Worm (Caenorhabditis elegans) whole organism, L2 larva: ENCODE measurements around the gene C17A2.4.
A peak's percentile ranks its signal among the peaks of the same experiment; 100 is the strongest.

Experiments
- C34F6.9 ChIP-seq: fragments of 150-350 bp; optimal IDR thresholded peaks from 2 replicates; lab custom pipeline; 2014; ENCODE audit warnings: missing biosample characterization, missing genetic modification characterization
- F13H6.1 ChIP-seq: sonication (generic microtip); optimal IDR thresholded peaks from 2 replicates; lab custom pipeline; 2016; ENCODE audit warnings: missing genetic modification characterization, missing compliant biosample characterization
- ZK546.5 ChIP-seq: sonication (generic microtip); optimal IDR thresholded peaks from 2 replicates; lab custom pipeline; 2017; ENCODE audit warnings: missing biosample characterization, missing genetic modification characterization
- aly-2 ChIP-seq: fragments of 150-350 bp; optimal IDR thresholded peaks from 2 replicates; lab custom pipeline; 2014; ENCODE audit warnings: missing biosample characterization, missing genetic modification characterization
- ama-1 ChIP-seq: fragments of 150-350 bp; optimal IDR thresholded peaks from 2 replicates; lab custom pipeline; 2018; ENCODE audit warnings: inconsistent platforms
- blmp-1 ChIP-seq: sonication (generic microtip); optimal IDR thresholded peaks from 2 replicates; lab custom pipeline; 2017; ENCODE audit warnings: missing genetic modification characterization, mild to moderate bottlenecking, missing compliant biosample characterization, antibody characterized with exemption, moderate library complexity; ENCODE audit not compliant: insufficient read depth
- ceh-16 ChIP-seq: fragments of 150-350 bp; optimal IDR thresholded peaks from 2 replicates; lab custom pipeline; 2014; ENCODE audit warnings: missing biosample characterization, missing genetic modification characterization
- ceh-82 ChIP-seq: fragments of 150-350 bp; optimal IDR thresholded peaks from 2 replicates; lab custom pipeline; 2014; ENCODE audit warnings: missing biosample characterization, missing genetic modification characterization
- egl-27 ChIP-seq: sonication (generic microtip); optimal IDR thresholded peaks from 3 replicates; lab custom pipeline; 2017; ENCODE audit warnings: missing biosample characterization, missing genetic modification reagents, missing genetic modification characterization
- elt-1 ChIP-seq: fragments of 150-350 bp; optimal IDR thresholded peaks from 2 replicates; lab custom pipeline; 2014; ENCODE audit warnings: missing biosample characterization, missing genetic modification characterization
- elt-3 ChIP-seq: sonication (generic microtip); optimal IDR thresholded peaks from 2 replicates; lab custom pipeline; 2017; ENCODE audit warnings: missing biosample characterization, missing genetic modification characterization
- gmeb-1 ChIP-seq: fragments of 150-350 bp; optimal IDR thresholded peaks from 2 replicates; lab custom pipeline; 2014; ENCODE audit warnings: missing biosample characterization, missing genetic modification characterization
- lsy-2 ChIP-seq, 2 experiments: fragments of 150-350 bp in 1 of 2; sonication (generic microtip) in 1 of 2; optimal IDR thresholded peaks; 2 replicates each; lab custom pipeline; 2014 to 2017; ENCODE audit warnings: missing biosample characterization in 2 of 2, missing genetic modification characterization in 2 of 2
- mab-5 ChIP-seq: fragments of 150-350 bp; optimal IDR thresholded peaks from 2 replicates; lab custom pipeline; 2014; ENCODE audit warnings: missing biosample characterization, missing genetic modification characterization
- mbf-1 ChIP-seq: sonication (generic microtip); optimal IDR thresholded peaks from 2 replicates; lab custom pipeline; 2017; ENCODE audit warnings: missing biosample characterization, missing genetic modification characterization
- nhr-10 ChIP-seq: sonication (generic microtip); optimal IDR thresholded peaks from 2 replicates; lab custom pipeline; 2017; ENCODE audit warnings: missing biosample characterization, missing genetic modification characterization
- nhr-12 ChIP-seq: fragments of 150-350 bp; optimal IDR thresholded peaks from 2 replicates; lab custom pipeline; 2014; ENCODE audit warnings: missing biosample characterization, missing genetic modification characterization
- nhr-21 ChIP-seq: fragments of 150-350 bp; optimal IDR thresholded peaks from 2 replicates; lab custom pipeline; 2014; ENCODE audit warnings: missing biosample characterization, missing genetic modification characterization
- nhr-23 ChIP-seq: fragments of 150-350 bp; optimal IDR thresholded peaks from 2 replicates; lab custom pipeline; 2014; ENCODE audit warnings: missing biosample characterization, missing genetic modification reagents, missing genetic modification characterization
- nhr-237 ChIP-seq: fragments of 150-350 bp; optimal IDR thresholded peaks from 2 replicates; lab custom pipeline; 2014; ENCODE audit warnings: missing biosample characterization, missing genetic modification characterization
- nhr-25 ChIP-seq: fragments of 150-350 bp; sonication (generic microtip); optimal IDR thresholded peaks from 3 replicates; lab custom pipeline; 2014; ENCODE audit warnings: missing biosample characterization, missing genetic modification characterization
- nhr-6 ChIP-seq: fragments of 150-350 bp; optimal IDR thresholded peaks from 2 replicates; lab custom pipeline; 2014; ENCODE audit warnings: missing biosample characterization, missing genetic modification characterization
- nhr-77 ChIP-seq: fragments of 150-350 bp; optimal IDR thresholded peaks from 2 replicates; lab custom pipeline; 2014; ENCODE audit warnings: missing biosample characterization, missing genetic modification characterization
- peb-1 ChIP-seq: fragments of 150-350 bp; optimal IDR thresholded peaks from 2 replicates; lab custom pipeline; 2014; ENCODE audit warnings: missing biosample characterization, missing genetic modification characterization
- sem-4 ChIP-seq: fragments of 150-350 bp; optimal IDR thresholded peaks from 2 replicates; lab custom pipeline; 2014; ENCODE audit warnings: missing biosample characterization, missing genetic modification reagents, missing genetic modification characterization
- skn-1 ChIP-seq: sonication (generic microtip); optimal IDR thresholded peaks from 2 replicates; lab custom pipeline; 2017; ENCODE audit warnings: missing biosample characterization, missing genetic modification characterization
- sma-3 ChIP-seq: sonication (generic microtip); optimal IDR thresholded peaks from 2 replicates; lab custom pipeline; 2016; ENCODE audit warnings: missing genetic modification reagents, missing genetic modification characterization, missing compliant biosample characterization
- unc-62 ChIP-seq: fragments of 150-350 bp; optimal IDR thresholded peaks from 2 replicates; lab custom pipeline; 2014; ENCODE audit warnings: missing biosample characterization, missing genetic modification reagents, missing genetic modification characterization
- ztf-4 ChIP-seq: fragments of 150-350 bp; optimal IDR thresholded peaks from 2 replicates; lab custom pipeline; 2014; ENCODE audit warnings: missing biosample characterization, missing genetic modification characterization

Gene C17A2.4

ce11 chrII:3843305-3843704 lies 3.6 kb downstream of the C17A2.4 start, which contains the start of the genes C17A2.7 and C17A2.3:
TSS of gene C17A2.7 (minus strand) at chrII:3843405.
TSS of gene C17A2.3 (plus strand) at chrII:3843609.
- TF ChIP-seq C34F6.9 (tag; lab: Kevin White, UChicago) (no peak), peb-1 (tag; lab: Kevin White, UChicago) (no peak), ZK546.5 (tag; lab: Kevin White, UChicago) (no peak), egl-27 (no peak), F13H6.1 (no peak), elt-1 (tag; lab: Kevin White, UChicago) (no peak), unc-62 (GFP tag; lab: Kevin White, UChicago) (no peak), nhr-23 (tag; lab: Kevin White, UChicago) (no peak), sma-3 (GFP tag; lab: Kevin White, UChicago) (no peak)

ce11 chrII:3846028-3846427 lies 6.4 kb downstream of the C17A2.4 start, which contains the start of gene C17A2.2:
TSS of gene C17A2.2 (plus strand) at chrII:3846328.
- no peak for TF ChIP-seq nhr-21 (tag; lab: Kevin White, UChicago)

DNA sequence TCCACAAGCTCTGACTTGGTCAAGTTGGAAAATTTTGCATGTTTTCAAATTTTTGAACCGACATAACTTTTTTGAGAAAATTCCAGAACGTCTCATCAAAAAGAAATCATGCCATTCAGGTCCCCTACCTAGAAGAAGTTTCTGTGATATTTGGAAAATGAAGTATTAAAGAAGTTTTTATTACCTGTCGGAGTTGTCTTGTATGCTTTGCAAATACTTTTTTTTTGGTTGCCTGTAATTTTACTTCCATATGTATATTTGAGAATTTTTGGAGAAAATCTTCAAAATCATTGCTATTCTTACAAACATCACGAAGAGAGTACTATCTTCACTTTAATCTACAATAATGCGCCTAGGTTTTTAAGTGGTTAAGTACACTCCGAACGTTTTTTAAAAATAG lies 11.0 kb downstream of the C17A2.4 start, which contains the start of gene nhr-72:
Gene nhr-72, minus strand, starts transcription at position 101 of the 400 bp plus-strand sequence.
- TF ChIP-seq peb-1 (tag; lab: Kevin White, UChicago) (no peak), nhr-12 (tag; lab: Kevin White, UChicago) (no peak), lsy-2 (tag; optimal IDR thresholded peaks at IDR 0.05; lab: Kevin White, UChicago) (no peak), unc-62 (GFP tag; lab: Kevin White, UChicago) (no peak), skn-1 (tag; lab: Kevin White, UChicago) (no peak), mbf-1 (tag; lab: Kevin White, UChicago) (no peak), nhr-77 (tag; lab: Kevin White, UChicago) (no peak)
- TF ChIP-seq, all 48 proteins: peak for 0

ce11 chrII:3852654-3853053 lies 13.0 kb downstream of the C17A2.4 start, which contains the start of gene nhr-257:
TSS of gene nhr-257 (plus strand) at chrII:3852954.
- no peak for TF ChIP-seq egl-27
- TF ChIP-seq sem-4, result no peak
- no peak for TF ChIP-seq ceh-82 (tag; lab: Kevin White, UChicago)
- no peak for TF ChIP-seq blmp-1 (tag; lab: Kevin White, UChicago)
- TF ChIP-seq elt-1 (tag; lab: Kevin White, UChicago), result no peak
- no peak for TF ChIP-seq aly-2 (tag; lab: Kevin White, UChicago)
- TF ChIP-seq lsy-2 (tag; optimal IDR thresholded peaks at IDR 0.05; lab: Kevin White, UChicago), result no peak
- no peak for TF ChIP-seq nhr-23 (tag; lab: Kevin White, UChicago)
- no peak for TF ChIP-seq nhr-237 (tag; lab: Kevin White, UChicago)
- TF ChIP-seq ZK546.5 (tag; lab: Kevin White, UChicago), result no peak
- TF ChIP-seq nhr-25 (tag; lab: Kevin White, UChicago), result no peak
- no peak for TF ChIP-seq nhr-6 (tag; lab: Kevin White, UChicago)
- TF ChIP-seq nhr-10 (tag; lab: Kevin White, UChicago), result no peak
- no peak for TF ChIP-seq elt-3 (tag; lab: Kevin White, UChicago)
- TF ChIP-seq nhr-77 (tag; lab: Kevin White, UChicago), result no peak
- TF ChIP-seq C34F6.9 (tag; lab: Kevin White, UChicago), result no peak
- TF ChIP-seq ama-1 (lab: Kevin White, UChicago), result no peak
- TF ChIP-seq ztf-4 (tag; lab: Kevin White, UChicago), result no peak
- no peak for TF ChIP-seq nhr-21 (tag; lab: Kevin White, UChicago)
- no peak for TF ChIP-seq ceh-16 (tag; lab: Kevin White, UChicago)

ce11 chrII:3860826-3861225 lies 21.2 kb downstream of the C17A2.4 start, which contains the start of gene oac-11:
TSS of gene oac-11 (minus strand) at chrII:3860926.
- no peak for TF ChIP-seq ama-1 (lab: Kevin White, UChicago)
- TF ChIP-seq gmeb-1 (tag; lab: Kevin White, UChicago), result no peak
- no peak for TF ChIP-seq mab-5 (tag; lab: Kevin White, UChicago)
- TF ChIP-seq nhr-77 (tag; lab: Kevin White, UChicago), result no peak
- no peak for TF ChIP-seq nhr-25 (tag; lab: Kevin White, UChicago)
- TF ChIP-seq nhr-10 (tag; lab: Kevin White, UChicago), result no peak

- no peak for TF ChIP-seq ztf-4 (tag; lab: Kevin White, UChicago)
- TF ChIP-seq elt-1 (tag; lab: Kevin White, UChicago), result peak; percentile 76
- no peak for TF ChIP-seq sma-3 (GFP tag; lab: Kevin White, UChicago)
Observed at ce11 chrII:3862053-3862452, 22.4 kb downstream of the C17A2.4 start.
